Worm (Caenorhabditis elegans) whole organism, L2 larva: Measurements from ENCODE around the gene gst-32.

Experiments
- ZK546.5 ChIP-seq: sonication (generic microtip); optimal IDR thresholded peaks from 2 replicates; lab custom pipeline; 2017; ENCODE audit warnings: missing biosample characterization, missing genetic modification characterization
- ama-1 ChIP-seq: fragments of 150-350 bp; optimal IDR thresholded peaks from 2 replicates; lab custom pipeline; 2018; ENCODE audit warnings: inconsistent platforms
- dmd-4 ChIP-seq: sonication (generic microtip); optimal IDR thresholded peaks from 2 replicates; lab custom pipeline; 2017; ENCODE audit warnings: missing biosample characterization, missing genetic modification characterization
- lin-13 ChIP-seq: fragments of 150-350 bp; optimal IDR thresholded peaks from 2 replicates; lab custom pipeline; 2014; ENCODE audit warnings: missing biosample characterization, missing genetic modification reagents, missing genetic modification characterization
- lsy-2 ChIP-seq, 2 experiments: fragments of 150-350 bp in 1 of 2; sonication (generic microtip) in 1 of 2; optimal IDR thresholded peaks; 2 replicates each; lab custom pipeline; 2014 to 2017; ENCODE audit warnings: missing biosample characterization in 2 of 2, missing genetic modification characterization in 2 of 2
- mbf-1 ChIP-seq: sonication (generic microtip); optimal IDR thresholded peaks from 2 replicates; lab custom pipeline; 2017; ENCODE audit warnings: missing biosample characterization, missing genetic modification characterization
- mdl-1 ChIP-seq, 2 experiments: fragments of 150-350 bp in 1 of 2; sonication (generic microtip) in 1 of 2; optimal IDR thresholded peaks; 2 replicates each; lab custom pipeline; 2017; ENCODE audit warnings: missing biosample characterization in 2 of 2, missing genetic modification characterization in 2 of 2
- nhr-12 ChIP-seq: fragments of 150-350 bp; optimal IDR thresholded peaks from 2 replicates; lab custom pipeline; 2014; ENCODE audit warnings: missing biosample characterization, missing genetic modification characterization
- snpc-4 ChIP-seq: fragments of 150-350 bp; optimal IDR thresholded peaks from 2 replicates; lab custom pipeline; 2014; ENCODE audit warnings: missing biosample characterization, missing genetic modification characterization
- zag-1 ChIP-seq: fragments of 150-350 bp; optimal IDR thresholded peaks from 2 replicates; lab custom pipeline; 2014; ENCODE audit warnings: missing biosample characterization, missing genetic modification characterization
- ztf-1 ChIP-seq: fragments of 200-800 bp; sonication (Bioruptor generic); conservative IDR thresholded peaks from 2 replicates; pipeline ENCODE4 v1.3.6; 2022; ENCODE audit warnings: missing genetic modification characterization, missing compliant biosample characterization
- ztf-11 ChIP-seq: sonication (generic microtip); optimal IDR thresholded peaks from 2 replicates; lab custom pipeline; 2017; ENCODE audit warnings: missing biosample characterization, missing genetic modification characterization

DNA sequence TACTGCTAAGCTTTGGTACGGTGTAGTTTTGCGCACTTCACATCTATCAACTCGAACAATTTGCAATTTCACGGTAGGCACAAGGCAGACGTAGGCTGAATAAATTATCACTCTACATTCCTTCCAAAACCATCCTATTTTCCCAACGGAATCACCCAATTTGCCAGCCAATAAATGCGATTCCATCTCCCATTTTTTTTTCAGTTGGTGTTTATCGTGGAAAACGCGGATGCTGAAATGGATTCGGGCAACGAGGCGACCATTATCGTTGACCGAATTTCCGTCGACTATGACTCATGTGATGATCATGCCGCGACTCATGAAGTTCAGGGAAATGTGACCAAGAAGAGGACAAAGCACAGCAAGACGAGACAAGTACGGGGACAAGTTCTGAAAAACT, 30.0 kb downstream of the gst-32 start:
- TF ChIP-seq dmd-4 (tag; lab: Kevin White, UChicago) (no peak), snpc-4 (no peak), mbf-1 (tag; lab: Kevin White, UChicago) (no peak), ztf-1 (no peak), zag-1 (tag; lab: Kevin White, UChicago) (no peak), ZK546.5 (tag; lab: Kevin White, UChicago) (no peak), nhr-12 (tag; lab: Kevin White, UChicago) (no peak), ztf-11 (tag; lab: Kevin White, UChicago) (no peak), lsy-2 (tag; optimal IDR thresholded peaks at IDR 0.05; lab: Kevin White, UChicago) (no peak), lin-13 (GFP tag; lab: Kevin White, UChicago) (no peak), ama-1 (lab: Kevin White, UChicago) (no peak), mdl-1 (tag; optimal IDR thresholded peaks at IDR 0.05; lab: Kevin White, UChicago) (no peak)
